Fruit fly (Drosophila melanogaster): Measurements from ENCODE around the gene CG4440.

dm6 chr2L:16329625-16330024 is at the start of gene CG4440:
- TF ChIP-seq CG7101 (tag; optimal IDR thresholded peaks at IDR 0.05): no peak
- TF ChIP-seq kay (GFP tag; ENCODE audit: borderline replicate concordance): no peak
- TF ChIP-seq Mnt (GFP tag; optimal IDR thresholded peaks at IDR 0.05): no peak
- TF ChIP-seq Crg-1 (GFP tag; optimal IDR thresholded peaks at IDR 0.05): no peak
- TF ChIP-seq bab1 (GFP tag; optimal IDR thresholded peaks at IDR 0.05): no peak
- no peak for TF ChIP-seq CG33017 (tag; optimal IDR thresholded peaks at IDR 0.05)
- TF ChIP-seq CG12768 (GFP tag; optimal IDR thresholded peaks at IDR 0.05): no peak
- TF ChIP-seq cic (GFP tag; optimal IDR thresholded peaks at IDR 0.05): no peak
- TF ChIP-seq CG14711 (tag; optimal IDR thresholded peaks at IDR 0.05): no peak
- TF ChIP-seq tj (GFP tag; optimal IDR thresholded peaks at IDR 0.05): no peak
- no peak for TF ChIP-seq Clk (GFP tag; optimal IDR thresholded peaks at IDR 0.05)
- no peak for TF ChIP-seq ovo (GFP tag; optimal IDR thresholded peaks at IDR 0.05)
- no peak for TF ChIP-seq CG7045 (GFP tag; optimal IDR thresholded peaks at IDR 0.05)

All from whole organism, adult.